Worm (Caenorhabditis elegans) whole organism, late embryonic: ENCODE data around the gene hacd-1.

Experiments
- K02D7.2 ChIP-seq: sonication (generic microtip); optimal IDR thresholded peaks from 2 replicates; lab custom pipeline; 2017; ENCODE audit warnings: mild to moderate bottlenecking, missing genetic modification characterization, missing compliant biosample characterization
- T23F11.4 ChIP-seq: fragments of 200-800 bp; sonication (Bioruptor generic); optimal IDR thresholded peaks from 2 replicates; lab custom pipeline; 2018; ENCODE audit warnings: mild to moderate bottlenecking, missing genetic modification characterization, missing compliant biosample characterization
- Y22D7AL.16 ChIP-seq: sonication (generic microtip); optimal IDR thresholded peaks from 2 replicates; lab custom pipeline; 2016; ENCODE audit warnings: missing genetic modification characterization, missing compliant biosample characterization
- ceh-2 ChIP-seq: sonication (generic microtip); optimal IDR thresholded peaks from 2 replicates; lab custom pipeline; 2016; ENCODE audit warnings: missing genotype, missing genetic modification characterization, missing compliant biosample characterization
- ceh-24 ChIP-seq: sonication (generic microtip); optimal IDR thresholded peaks from 2 replicates; lab custom pipeline; 2016; ENCODE audit warnings: mild to moderate bottlenecking, missing genetic modification characterization, missing compliant biosample characterization
- ceh-34 ChIP-seq: sonication (generic microtip); optimal IDR thresholded peaks from 2 replicates; lab custom pipeline; 2016; ENCODE audit warnings: mild to moderate bottlenecking, missing genetic modification characterization, missing compliant biosample characterization
- ceh-6 ChIP-seq: fragments of 200-800 bp; sonication (Bioruptor generic); optimal IDR thresholded peaks from 2 replicates; lab custom pipeline; 2018; ENCODE audit warnings: mild to moderate bottlenecking, missing genetic modification characterization, missing compliant biosample characterization
- che-1 ChIP-seq: sonication (generic microtip); optimal IDR thresholded peaks from 2 replicates; lab custom pipeline; 2016; ENCODE audit warnings: mild to moderate bottlenecking, missing genetic modification characterization, missing compliant biosample characterization
- dve-1 ChIP-seq: sonication (generic microtip); optimal IDR thresholded peaks from 2 replicates; lab custom pipeline; 2017; ENCODE audit warnings: antibody characterized with exemption, mild to moderate bottlenecking, missing genetic modification characterization, missing compliant biosample characterization
- elt-2 ChIP-seq: sonication (generic microtip); optimal IDR thresholded peaks from 2 replicates; lab custom pipeline; 2016; ENCODE audit warnings: missing genetic modification reagents, missing genetic modification characterization, missing compliant biosample characterization
- ets-4 ChIP-seq: sonication (generic microtip); optimal IDR thresholded peaks from 2 replicates; lab custom pipeline; 2016; ENCODE audit warnings: missing genetic modification characterization, missing compliant biosample characterization
- fkh-10 ChIP-seq: fragments of 150-350 bp; optimal IDR thresholded peaks from 2 replicates; lab custom pipeline; 2014; ENCODE audit warnings: missing biosample characterization, missing genetic modification reagents, missing genetic modification characterization
- hlh-13 ChIP-seq: fragments of 200-800 bp; sonication (Bioruptor generic); optimal IDR thresholded peaks from 2 replicates; lab custom pipeline; 2018; ENCODE audit warnings: mild to moderate bottlenecking, missing genetic modification characterization, missing compliant biosample characterization
- hlh-30 ChIP-seq: sonication (generic microtip); optimal IDR thresholded peaks from 2 replicates; lab custom pipeline; 2017; ENCODE audit warnings: antibody characterized with exemption, missing genetic modification characterization, missing compliant biosample characterization; ENCODE audit not compliant: insufficient read depth
- hlh-6 ChIP-seq: sonication (generic microtip); optimal IDR thresholded peaks from 2 replicates; lab custom pipeline; 2016; ENCODE audit warnings: missing genotype, missing genetic modification characterization, missing compliant biosample characterization
- lin-11 ChIP-seq: fragments of 200-800 bp; sonication (Bioruptor generic); optimal IDR thresholded peaks from 2 replicates; lab custom pipeline; 2018; ENCODE audit warnings: mild to moderate bottlenecking, missing genetic modification characterization, missing compliant biosample characterization
- mec-3 ChIP-seq: sonication (generic microtip); optimal IDR thresholded peaks from 2 replicates; lab custom pipeline; 2016; ENCODE audit warnings: borderline replicate concordance, missing genetic modification characterization, missing compliant biosample characterization
- nhr-232 ChIP-seq: sonication (generic microtip); optimal IDR thresholded peaks from 2 replicates; lab custom pipeline; 2016; ENCODE audit warnings: missing genetic modification characterization, missing compliant biosample characterization
- odd-2 ChIP-seq: sonication (generic microtip); optimal IDR thresholded peaks from 2 replicates; lab custom pipeline; 2017; ENCODE audit warnings: antibody characterized with exemption, mild to moderate bottlenecking, missing genetic modification characterization, missing compliant biosample characterization
- pag-3 ChIP-seq: sonication (generic microtip); optimal IDR thresholded peaks from 2 replicates; lab custom pipeline; 2016; ENCODE audit warnings: missing compliant biosample characterization, missing genetic modification characterization, borderline replicate concordance
- pax-1 ChIP-seq: fragments of 150-350 bp; optimal IDR thresholded peaks from 2 replicates; lab custom pipeline; 2014; ENCODE audit warnings: missing biosample characterization, missing genetic modification characterization
- pha-4 ChIP-seq: fragments of 150-350 bp; optimal IDR thresholded peaks from 2 replicates; lab custom pipeline; 2018; ENCODE audit warnings: missing biosample characterization, missing genetic modification reagents, missing genetic modification characterization
- ref-2 ChIP-seq: sonication (generic microtip); optimal IDR thresholded peaks from 2 replicates; lab custom pipeline; 2016; ENCODE audit warnings: missing genetic modification characterization, missing compliant biosample characterization
- sdc-2 ChIP-seq: sonication (generic microtip); optimal IDR thresholded peaks from 2 replicates; lab custom pipeline; 2016; ENCODE audit warnings: missing genotype, missing genetic modification characterization, missing compliant biosample characterization
- syd-9 ChIP-seq: sonication (generic microtip); optimal IDR thresholded peaks from 2 replicates; lab custom pipeline; 2016; ENCODE audit warnings: mild to moderate bottlenecking, missing genetic modification characterization, moderate library complexity, missing compliant biosample characterization
- tbx-7 ChIP-seq: sonication (generic microtip); optimal IDR thresholded peaks from 2 replicates; lab custom pipeline; 2016; ENCODE audit warnings: missing genotype, missing genetic modification characterization, missing compliant biosample characterization
- unc-42 ChIP-seq: sonication (generic microtip); optimal IDR thresholded peaks from 2 replicates; lab custom pipeline; 2016; ENCODE audit warnings: missing genotype, missing genetic modification characterization, missing compliant biosample characterization
- unc-55 ChIP-seq: sonication (generic microtip); optimal IDR thresholded peaks from 2 replicates; lab custom pipeline; 2017; ENCODE audit warnings: missing biosample characterization, missing genetic modification reagents, missing genetic modification characterization
- ztf-16 ChIP-seq: sonication (generic microtip); optimal IDR thresholded peaks from 2 replicates; lab custom pipeline; 2017; ENCODE audit warnings: missing genetic modification characterization, missing compliant biosample characterization

The hacd-1 gene

DNA sequence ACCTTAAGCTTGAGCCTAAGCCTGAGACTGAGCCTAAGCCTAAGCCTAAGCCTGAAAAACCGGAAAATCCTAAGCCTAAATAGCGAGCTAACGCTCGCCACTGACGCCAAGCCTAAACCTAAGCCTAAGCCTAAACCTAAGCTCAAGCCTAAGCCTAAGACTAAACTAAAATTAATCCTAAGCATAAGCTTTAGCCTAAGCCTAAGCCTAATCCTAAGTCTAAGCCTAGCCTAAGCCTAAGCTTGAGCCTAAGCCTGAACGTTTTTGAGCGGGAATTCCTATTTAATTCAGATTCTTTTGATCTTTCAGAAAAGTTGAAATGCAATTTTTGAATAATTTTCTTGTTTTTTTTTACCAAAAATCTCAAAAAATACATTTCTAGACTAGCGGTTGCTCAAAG, 44.0 kb upstream of the hacd-1 start:
- TF ChIP-seq ceh-24 (tag; lab: Kevin White, UChicago) (no peak), dve-1 (peak; percentile 62), K02D7.2 (tag; lab: Kevin White, UChicago) (no peak), elt-2 (no peak)
- TF ChIP-seq, all 69 proteins: peak for 1

DNA sequence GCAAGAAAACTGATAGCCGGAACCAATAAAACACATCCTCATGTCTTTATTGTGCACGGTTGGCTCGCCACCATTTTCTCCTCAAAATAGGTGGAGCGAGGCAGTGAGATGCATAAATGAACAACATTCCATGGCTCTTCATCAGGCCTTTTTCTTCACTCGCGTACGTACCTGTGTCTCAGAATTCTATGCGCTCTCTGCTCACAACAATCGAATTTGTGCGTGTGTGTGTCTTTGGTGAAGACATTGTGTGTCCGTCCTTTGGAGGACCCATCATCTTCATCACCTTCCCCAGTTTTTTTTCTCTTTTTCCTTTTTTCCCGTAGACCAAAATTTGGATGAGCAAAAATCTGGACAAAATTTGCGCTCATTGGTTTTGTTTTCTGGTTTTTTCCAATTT, 37.9 kb upstream of the hacd-1 start:
- TF ChIP-seq ztf-16, result no peak
- TF ChIP-seq che-1 (tag; lab: Kevin White, UChicago), result no peak
- TF ChIP-seq pax-1 (tag; lab: Kevin White, UChicago), result no peak
- peak; percentile 29 for TF ChIP-seq unc-42 (tag; lab: Kevin White, UChicago)
- TF ChIP-seq, all 69 proteins: peak for 1

DNA sequence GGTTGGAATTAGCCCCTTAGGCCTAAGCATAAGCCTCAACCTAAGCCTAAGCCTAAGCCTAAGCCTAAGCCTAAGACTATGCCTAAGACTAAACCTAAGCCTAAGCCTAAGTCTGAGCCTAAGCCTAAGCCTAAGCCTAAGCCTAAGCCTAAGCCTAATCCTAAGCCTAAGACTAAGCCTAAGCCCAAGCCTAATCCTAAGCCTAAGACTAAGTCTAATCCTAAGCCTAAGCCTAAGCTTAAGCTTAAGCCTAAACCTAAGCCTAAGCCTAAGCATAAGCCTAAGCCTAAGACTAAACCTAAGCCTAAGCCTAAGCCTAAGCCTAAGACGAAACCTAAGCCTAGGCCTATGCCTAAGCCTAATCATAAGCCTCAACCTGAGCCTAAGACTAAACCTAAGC, 36.8 kb upstream of the hacd-1 start:
- TF ChIP-seq hlh-13 (GFP tag; lab: Kevin White, UChicago) (no peak), Y22D7AL.16 (tag; lab: Kevin White, UChicago) (no peak), ceh-24 (tag; lab: Kevin White, UChicago) (no peak), hlh-6 (tag; lab: Kevin White, UChicago) (no peak), dve-1 (peak; percentile 79), odd-2 (tag; lab: Kevin White, UChicago) (no peak), nhr-232 (tag; lab: Kevin White, UChicago) (no peak)

DNA sequence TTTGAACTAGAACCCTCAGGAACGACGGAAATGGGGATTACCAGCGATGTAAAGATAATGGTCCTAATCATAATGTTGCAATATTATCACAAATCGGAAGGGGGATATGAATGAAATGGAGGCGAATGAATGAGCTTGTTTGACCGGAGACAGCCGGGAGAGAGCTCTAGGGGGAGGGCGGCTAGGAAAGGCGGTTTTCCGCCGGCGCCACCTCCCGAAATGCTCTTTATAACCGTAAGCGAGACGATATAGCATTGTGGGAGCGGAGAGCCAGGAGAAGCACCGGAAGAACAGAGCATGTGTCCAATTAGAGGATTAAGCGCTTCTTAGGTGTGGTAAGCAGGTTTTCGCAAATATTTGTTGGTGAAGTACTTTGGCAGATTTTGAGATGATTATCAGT, 34.6 kb upstream of the hacd-1 start, which contains the start of gene R12A1.3:
R12A1.3 (minus strand) TSS at position 200 of the 400 bp plus-strand sequence.
- TF ChIP-seq mec-3 (tag; lab: Kevin White, UChicago) (peak; percentile 52), tbx-7 (no peak)

DNA sequence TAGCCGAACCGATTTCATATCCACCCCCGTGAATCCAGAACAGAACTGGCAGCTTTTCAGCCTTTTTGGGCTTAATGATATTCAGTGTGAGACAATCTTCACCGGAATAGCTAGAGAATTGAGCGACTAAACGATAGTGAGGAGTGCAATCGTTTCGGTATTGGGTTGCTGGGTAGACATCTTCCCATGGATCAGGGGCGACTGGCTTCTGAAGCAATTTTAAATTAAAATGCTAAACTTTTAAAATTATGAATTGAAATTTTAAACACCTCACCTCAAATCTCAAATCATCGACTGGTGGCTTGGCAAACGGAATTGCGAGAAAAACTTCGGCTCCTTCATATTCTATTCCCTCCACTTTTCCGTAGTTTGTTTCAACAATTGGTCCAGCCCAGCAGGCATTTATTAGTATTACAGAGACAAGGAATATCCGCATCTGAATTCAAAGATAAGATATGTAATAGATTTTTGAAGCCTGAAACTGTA, 28.4 kb upstream of the hacd-1 start, which contains the start of gene ges-1:
ges-1 (minus strand) TSS at position 436 of the 486 bp plus-strand sequence.
- TF ChIP-seq ceh-34 (tag; lab: Kevin White, UChicago), result no peak
- no peak for TF ChIP-seq pag-3 (tag; lab: Kevin White, UChicago)
- no peak for TF ChIP-seq dve-1

DNA sequence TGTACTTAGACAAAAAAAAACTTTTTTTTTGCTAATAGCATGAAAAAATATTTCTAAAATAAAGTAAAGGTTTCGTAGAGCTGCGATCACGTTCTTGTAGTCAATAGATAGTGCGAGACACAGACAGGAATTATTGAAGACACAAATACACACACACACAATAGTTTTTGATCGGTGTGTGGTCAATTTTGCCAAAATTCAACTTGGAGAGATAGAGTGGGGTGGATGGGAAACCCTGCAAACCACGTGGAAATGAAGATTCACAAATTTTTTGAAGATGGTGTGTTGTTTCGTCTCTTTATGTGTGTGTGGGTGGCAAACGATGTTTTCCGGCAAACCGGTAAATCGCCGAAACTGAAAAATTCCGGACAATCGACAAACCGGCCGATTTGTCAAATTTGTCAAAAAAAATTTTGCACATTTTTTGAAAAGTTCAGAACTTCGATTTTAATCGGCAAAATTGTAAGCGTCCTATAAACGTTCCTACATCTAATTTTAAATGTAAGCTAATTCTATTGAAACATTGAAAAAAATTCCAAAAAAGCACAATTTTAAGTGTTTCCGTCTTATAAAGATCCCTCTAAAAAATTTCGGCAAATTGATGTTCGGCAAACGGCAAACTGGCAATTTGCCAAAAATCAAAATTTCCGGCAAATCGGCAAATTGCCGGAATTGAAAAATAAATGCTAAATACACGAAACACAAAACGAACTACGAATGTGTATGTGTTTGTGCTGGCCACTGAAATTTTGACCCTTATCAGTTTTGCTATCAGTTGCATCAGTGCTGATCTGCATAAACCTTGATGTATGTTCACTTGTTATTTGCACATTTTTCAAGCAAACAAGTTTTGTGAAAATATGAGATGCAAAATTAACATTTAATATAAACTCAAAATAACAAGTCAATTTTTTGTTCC, 27.4 kb upstream of the hacd-1 start:
- TF ChIP-seq ceh-2 (tag; lab: Kevin White, UChicago) (no peak), unc-55 (GFP tag; lab: Kevin White, UChicago) (no peak), dve-1 (no peak), ets-4 (tag; lab: Kevin White, UChicago) (no peak), elt-2 (peak; percentile 75), ceh-6 (GFP tag; lab: Kevin White, UChicago) (no peak), odd-2 (tag; lab: Kevin White, UChicago) (no peak)

DNA sequence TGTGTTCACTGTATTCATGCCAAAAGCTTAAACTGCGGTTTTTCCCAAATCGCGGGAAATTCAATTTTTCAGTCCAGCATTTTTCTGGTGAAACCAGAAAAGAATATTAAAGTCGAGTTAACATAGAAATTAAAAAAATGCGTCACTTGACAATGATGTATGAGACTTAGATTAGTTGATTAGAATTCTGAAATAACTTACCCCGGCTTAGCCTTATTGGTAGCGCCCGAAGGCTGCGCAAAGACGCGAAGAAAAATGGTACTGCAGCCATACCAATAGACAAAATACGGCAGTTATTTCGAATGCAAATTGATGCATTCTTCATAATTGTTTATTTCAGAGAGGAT, 26.8 kb upstream of the hacd-1 start:
- TF ChIP-seq hlh-13 (GFP tag; lab: Kevin White, UChicago) (no peak), T23F11.4 (GFP tag; lab: Kevin White, UChicago) (no peak), hlh-30 (tag; lab: Kevin White, UChicago) (no peak), ceh-24 (tag; lab: Kevin White, UChicago) (no peak), odd-2 (tag; lab: Kevin White, UChicago) (no peak), fkh-10 (GFP tag; lab: Kevin White, UChicago) (no peak), ceh-2 (tag; lab: Kevin White, UChicago) (no peak), pag-3 (tag; lab: Kevin White, UChicago) (no peak), nhr-232 (tag; lab: Kevin White, UChicago) (no peak), pha-4 (tag; lab: Kevin White, UChicago) (no peak), sdc-2 (tag; lab: Kevin White, UChicago) (no peak), lin-11 (no peak), tbx-7 (no peak), syd-9 (no peak), ref-2 (no peak)
